Worm (Caenorhabditis elegans) whole organism, mixed stage, embryonic: Measurements from ENCODE around the gene Y75B12A.2.

ENCODE experiments used
- lin-13 ChIP-seq: fragments of 150-350 bp; optimal IDR thresholded peaks from 2 replicates; lab custom pipeline; 2014; ENCODE audit warnings: missing biosample characterization, missing genetic modification characterization
- nhr-12 ChIP-seq: fragments of 150-350 bp; optimal IDR thresholded peaks from 2 replicates; lab custom pipeline; 2014; ENCODE audit warnings: missing biosample characterization, missing genetic modification characterization
- nhr-237 ChIP-seq: fragments of 150-350 bp; optimal IDR thresholded peaks from 2 replicates; lab custom pipeline; 2014; ENCODE audit warnings: missing biosample characterization, missing genetic modification characterization
- nhr-28 ChIP-seq: fragments of 150-350 bp; optimal IDR thresholded peaks from 2 replicates; lab custom pipeline; 2014; ENCODE audit warnings: missing biosample characterization, missing genetic modification characterization
- nhr-76 ChIP-seq: sonication (generic microtip); optimal IDR thresholded peaks from 2 replicates; lab custom pipeline; 2017; ENCODE audit warnings: missing biosample characterization, missing genetic modification characterization
- pha-4 ChIP-seq: fragments of 150-350 bp; optimal IDR thresholded peaks from 2 replicates; lab custom pipeline; 2018; ENCODE audit warnings: missing biosample characterization, missing genetic modification reagents, missing genetic modification characterization
- unc-39 ChIP-seq: fragments of 150-350 bp; optimal IDR thresholded peaks from 2 replicates; lab custom pipeline; 2014; ENCODE audit warnings: missing biosample characterization, missing genetic modification characterization
- unc-62 ChIP-seq: fragments of 150-350 bp; optimal IDR thresholded peaks from 2 replicates; lab custom pipeline; 2014; ENCODE audit warnings: missing biosample characterization, missing genetic modification reagents, missing genetic modification characterization
- zip-8 ChIP-seq: fragments of 150-350 bp; optimal IDR thresholded peaks from 2 replicates; lab custom pipeline; 2014; ENCODE audit warnings: missing biosample characterization, missing genetic modification characterization
- ztf-11 ChIP-seq: fragments of 150-350 bp; optimal IDR thresholded peaks from 2 replicates; lab custom pipeline; 2014; ENCODE audit warnings: missing biosample characterization, missing genetic modification characterization

DNA sequence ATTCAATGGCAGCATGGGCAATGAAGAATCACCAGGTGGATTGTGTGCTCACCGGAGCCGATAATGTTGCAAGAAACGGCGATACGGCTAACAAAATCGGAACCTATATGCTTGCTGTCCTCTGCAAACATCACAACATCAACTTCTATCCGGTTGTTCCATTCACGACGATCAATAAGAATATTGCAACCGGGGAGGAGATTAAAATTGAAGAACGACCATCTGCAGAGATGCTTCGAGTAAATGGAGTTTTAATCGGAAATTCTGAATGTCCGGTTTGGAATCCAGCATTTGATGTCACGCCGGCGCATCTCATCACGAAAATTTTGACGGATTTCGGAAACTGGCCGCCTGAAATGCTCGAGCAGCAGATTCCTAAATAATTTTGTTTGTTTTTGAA lies 25.7 kb upstream of the Y75B12A.2 start:
- TF ChIP-seq unc-39 (no peak), nhr-28 (no peak), pha-4 (tag; lab: Kevin White, UChicago) (no peak), unc-62 (GFP tag; lab: Kevin White, UChicago) (no peak), zip-8 (no peak), ztf-11 (no peak), lin-13 (no peak), nhr-76 (tag; lab: Kevin White, UChicago) (no peak), nhr-237 (tag; lab: Kevin White, UChicago) (no peak), nhr-12 (tag; lab: Kevin White, UChicago) (no peak)
